Worm (Caenorhabditis elegans) whole organism, mixed stage, embryonic: ENCODE results near the gene nfm-1.

Experiments
- elt-3 ChIP-seq: fragments of 150-350 bp; optimal IDR thresholded peaks from 2 replicates; lab custom pipeline; 2014; ENCODE audit warnings: missing biosample characterization, missing genetic modification characterization
- nhr-12 ChIP-seq: fragments of 150-350 bp; optimal IDR thresholded peaks from 2 replicates; lab custom pipeline; 2014; ENCODE audit warnings: missing biosample characterization, missing genetic modification characterization
- nhr-76 ChIP-seq: sonication (generic microtip); optimal IDR thresholded peaks from 2 replicates; lab custom pipeline; 2017; ENCODE audit warnings: missing biosample characterization, missing genetic modification characterization
- sem-2 ChIP-seq: fragments of 200-800 bp; sonication (Bioruptor generic); optimal IDR thresholded peaks from 2 replicates; lab custom pipeline; 2018; ENCODE audit warnings: mild to moderate bottlenecking, missing genetic modification characterization, missing compliant biosample characterization
- snpc-4 ChIP-seq: fragments of 150-350 bp; optimal IDR thresholded peaks from 2 replicates; lab custom pipeline; 2014; ENCODE audit warnings: missing biosample characterization, missing genetic modification characterization
- unc-62 ChIP-seq: fragments of 150-350 bp; optimal IDR thresholded peaks from 2 replicates; lab custom pipeline; 2014; ENCODE audit warnings: missing biosample characterization, missing genetic modification reagents, missing genetic modification characterization
- ztf-11 ChIP-seq: fragments of 150-350 bp; optimal IDR thresholded peaks from 2 replicates; lab custom pipeline; 2014; ENCODE audit warnings: missing biosample characterization, missing genetic modification characterization

DNA sequence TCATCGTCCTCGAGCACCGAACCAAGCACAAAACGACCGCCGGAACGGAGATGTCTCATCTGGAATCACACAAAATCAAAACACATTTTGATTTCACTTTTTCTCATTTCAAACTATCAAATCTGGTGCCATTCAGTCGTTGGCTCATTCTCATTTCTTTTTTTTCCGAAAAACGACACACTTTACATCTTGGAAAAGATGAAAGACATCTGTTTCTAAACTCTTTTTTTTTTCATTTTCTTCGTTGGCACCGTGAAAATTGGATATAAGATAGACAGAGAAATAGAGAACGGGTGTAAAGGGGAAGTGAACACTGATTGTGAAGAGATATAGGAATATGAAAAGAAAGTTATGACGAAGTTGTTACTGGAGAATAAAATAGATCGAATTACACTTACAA, 3.5 kb upstream of the nfm-1 start:
- TF ChIP-seq nhr-76 (tag; lab: Kevin White, UChicago) (no peak), sem-2 (no peak), ztf-11 (tag; lab: Kevin White, UChicago) (no peak), nhr-12 (no peak), snpc-4 (tag; lab: Kevin White, UChicago) (no peak), unc-62 (GFP tag; lab: Kevin White, UChicago) (no peak), elt-3 (tag; lab: Kevin White, UChicago) (no peak)
